Worm (Caenorhabditis elegans) whole organism, late embryonic: ENCODE results near the gene cpg-2.

Experiments used
- ama-1 ChIP-seq: fragments of 150-350 bp; optimal IDR thresholded peaks from 2 replicates; lab custom pipeline; 2014
- ceh-45 ChIP-seq: fragments of 200-800 bp; sonication (Bioruptor generic); IDR thresholded peaks from 2 replicates; pipeline ENCODE4 v1.3.6; 2022; ENCODE audit warnings: missing genetic modification reagents, missing genetic modification characterization, missing compliant biosample characterization
- che-1 ChIP-seq: sonication (generic microtip); optimal IDR thresholded peaks from 2 replicates; lab custom pipeline; 2016; ENCODE audit warnings: mild to moderate bottlenecking, missing genetic modification characterization, missing compliant biosample characterization
- elt-4 ChIP-seq: sonication (generic microtip); optimal IDR thresholded peaks from 2 replicates; lab custom pipeline; 2016; ENCODE audit warnings: missing genetic modification characterization, missing compliant biosample characterization
- ets-4 ChIP-seq: sonication (generic microtip); optimal IDR thresholded peaks from 2 replicates; lab custom pipeline; 2016; ENCODE audit warnings: missing genetic modification characterization, missing compliant biosample characterization
- fkh-10 ChIP-seq: fragments of 150-350 bp; optimal IDR thresholded peaks from 2 replicates; lab custom pipeline; 2014; ENCODE audit warnings: missing biosample characterization, missing genetic modification reagents, missing genetic modification characterization
- gmeb-2 ChIP-seq: sonication (generic microtip); optimal IDR thresholded peaks from 2 replicates; lab custom pipeline; 2016; ENCODE audit warnings: missing genetic modification characterization, inconsistent platforms, missing compliant biosample characterization
- nhr-11 ChIP-seq: fragments of 150-350 bp; optimal IDR thresholded peaks from 2 replicates; lab custom pipeline; 2014; ENCODE audit warnings: missing biosample characterization, missing genetic modification characterization
- pag-3 ChIP-seq: sonication (generic microtip); optimal IDR thresholded peaks from 2 replicates; lab custom pipeline; 2016; ENCODE audit warnings: missing compliant biosample characterization, missing genetic modification characterization, borderline replicate concordance
- pax-1 ChIP-seq: fragments of 150-350 bp; optimal IDR thresholded peaks from 2 replicates; lab custom pipeline; 2014; ENCODE audit warnings: missing biosample characterization, missing genetic modification characterization
- pha-2 ChIP-seq: sonication (generic microtip); optimal IDR thresholded peaks from 2 replicates; lab custom pipeline; 2017; ENCODE audit warnings: mild to moderate bottlenecking, missing genetic modification characterization, missing compliant biosample characterization
- pha-4 ChIP-seq: fragments of 150-350 bp; optimal IDR thresholded peaks from 2 replicates; lab custom pipeline; 2018; ENCODE audit warnings: missing biosample characterization, missing genetic modification reagents, missing genetic modification characterization
- pqm-1 ChIP-seq: sonication (generic microtip); optimal IDR thresholded peaks from 2 replicates; lab custom pipeline; 2016; ENCODE audit warnings: missing genetic modification characterization, missing compliant biosample characterization
- rnt-1 ChIP-seq: sonication (generic microtip); optimal IDR thresholded peaks from 2 replicates; lab custom pipeline; 2016; ENCODE audit warnings: missing genetic modification characterization, missing compliant biosample characterization

DNA sequence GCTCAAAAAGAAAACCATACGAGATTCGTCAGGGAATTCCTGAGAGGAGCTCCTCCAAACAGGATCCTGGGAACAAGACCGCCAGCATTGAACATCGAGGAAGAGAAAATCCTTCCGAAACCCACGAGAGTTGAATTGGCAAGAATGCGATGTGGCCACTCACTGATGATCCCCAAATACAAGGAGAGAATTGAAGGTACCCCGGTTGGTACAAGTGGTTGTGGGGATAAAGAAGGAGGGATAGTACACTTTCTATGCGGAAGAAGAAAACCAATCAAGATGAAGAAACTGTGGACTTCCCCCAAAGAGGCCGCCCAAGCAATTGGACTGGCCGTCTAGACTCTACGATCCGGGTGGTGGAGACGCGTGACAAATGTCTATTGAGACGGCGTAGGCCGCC, 40.7 kb downstream of the cpg-2 start:
- no peak for TF ChIP-seq gmeb-2 (tag; lab: Kevin White, UChicago)
- TF ChIP-seq pag-3 (tag; lab: Kevin White, UChicago), result no peak
- no peak for TF ChIP-seq ceh-45
- TF ChIP-seq rnt-1, result no peak
- no peak for TF ChIP-seq che-1
- no peak for TF ChIP-seq pqm-1
- no peak for TF ChIP-seq elt-4
- TF ChIP-seq fkh-10 (GFP tag; lab: Kevin White, UChicago), result no peak
- TF ChIP-seq ets-4 (tag; lab: Kevin White, UChicago), result no peak
- TF ChIP-seq ama-1 (lab: Kevin White, UChicago), result no peak
- no peak for TF ChIP-seq pha-4 (tag; lab: Kevin White, UChicago)
- no peak for TF ChIP-seq nhr-11 (tag; lab: Kevin White, UChicago)
- TF ChIP-seq pha-2 (tag; lab: Kevin White, UChicago), result no peak
- no peak for TF ChIP-seq pax-1 (tag; lab: Kevin White, UChicago)
